Worm (Caenorhabditis elegans) whole organism, L2 larva: ENCODE measurements around the gene T24E12.2.
A peak's percentile ranks its signal among the peaks of the same experiment; 100 is the strongest.

ENCODE experiments used
- C34F6.9 ChIP-seq: fragments of 150-350 bp; optimal IDR thresholded peaks from 2 replicates; lab custom pipeline; 2014; ENCODE audit warnings: missing biosample characterization, missing genetic modification characterization
- F13H6.1 ChIP-seq: sonication (generic microtip); optimal IDR thresholded peaks from 2 replicates; lab custom pipeline; 2016; ENCODE audit warnings: missing genetic modification characterization, missing compliant biosample characterization
- R02D3.7 ChIP-seq: fragments of 150-350 bp; optimal IDR thresholded peaks from 2 replicates; lab custom pipeline; 2014; ENCODE audit warnings: missing biosample characterization, missing genetic modification characterization
- Y55F3AM.14 ChIP-seq: fragments of 200-800 bp; sonication (Bioruptor generic); optimal IDR thresholded peaks from 2 replicates; lab custom pipeline; 2018; ENCODE audit warnings: mild to moderate bottlenecking, missing genetic modification characterization, missing compliant biosample characterization
- ZK546.5 ChIP-seq: sonication (generic microtip); optimal IDR thresholded peaks from 2 replicates; lab custom pipeline; 2017; ENCODE audit warnings: missing biosample characterization, missing genetic modification characterization
- alr-1 ChIP-seq: fragments of 150-350 bp; optimal IDR thresholded peaks from 2 replicates; lab custom pipeline; 2014; ENCODE audit warnings: missing biosample characterization, missing genetic modification characterization
- blmp-1 ChIP-seq: sonication (generic microtip); optimal IDR thresholded peaks from 2 replicates; lab custom pipeline; 2017; ENCODE audit warnings: missing genetic modification characterization, mild to moderate bottlenecking, missing compliant biosample characterization, antibody characterized with exemption, moderate library complexity; ENCODE audit not compliant: insufficient read depth
- ceh-16 ChIP-seq: fragments of 150-350 bp; optimal IDR thresholded peaks from 2 replicates; lab custom pipeline; 2014; ENCODE audit warnings: missing biosample characterization, missing genetic modification characterization
- ceh-82 ChIP-seq: fragments of 150-350 bp; optimal IDR thresholded peaks from 2 replicates; lab custom pipeline; 2014; ENCODE audit warnings: missing biosample characterization, missing genetic modification characterization
- crh-2 ChIP-seq: sonication (generic microtip); optimal IDR thresholded peaks from 2 replicates; lab custom pipeline; 2017; ENCODE audit warnings: missing biosample characterization, missing genetic modification characterization
- fos-1 ChIP-seq: fragments of 150-350 bp; optimal IDR thresholded peaks from 2 replicates; lab custom pipeline; 2014; ENCODE audit warnings: missing biosample characterization, missing genetic modification characterization
- gmeb-1 ChIP-seq: fragments of 150-350 bp; optimal IDR thresholded peaks from 2 replicates; lab custom pipeline; 2014; ENCODE audit warnings: missing biosample characterization, missing genetic modification characterization
- lin-11 ChIP-seq: fragments of 150-350 bp; sonication (generic microtip); optimal IDR thresholded peaks from 2 replicates; lab custom pipeline; 2014; ENCODE audit warnings: missing biosample characterization, missing genetic modification characterization, inconsistent platforms, mixed read lengths
- lin-13 ChIP-seq: fragments of 150-350 bp; optimal IDR thresholded peaks from 2 replicates; lab custom pipeline; 2014; ENCODE audit warnings: missing biosample characterization, missing genetic modification reagents, missing genetic modification characterization
- lsy-2 ChIP-seq, 2 experiments: fragments of 150-350 bp in 1 of 2; sonication (generic microtip) in 1 of 2; optimal IDR thresholded peaks; 2 replicates each; lab custom pipeline; 2014 to 2017; ENCODE audit warnings: missing biosample characterization in 2 of 2, missing genetic modification characterization in 2 of 2
- mab-5 ChIP-seq: fragments of 150-350 bp; optimal IDR thresholded peaks from 2 replicates; lab custom pipeline; 2014; ENCODE audit warnings: missing biosample characterization, missing genetic modification characterization
- mbf-1 ChIP-seq: sonication (generic microtip); optimal IDR thresholded peaks from 2 replicates; lab custom pipeline; 2017; ENCODE audit warnings: missing biosample characterization, missing genetic modification characterization
- mdl-1 ChIP-seq, 2 experiments: fragments of 150-350 bp in 1 of 2; sonication (generic microtip) in 1 of 2; optimal IDR thresholded peaks; 2 replicates each; lab custom pipeline; 2017; ENCODE audit warnings: missing biosample characterization in 2 of 2, missing genetic modification characterization in 2 of 2
- nhr-12 ChIP-seq: fragments of 150-350 bp; optimal IDR thresholded peaks from 2 replicates; lab custom pipeline; 2014; ENCODE audit warnings: missing biosample characterization, missing genetic modification characterization
- nhr-129 ChIP-seq: fragments of 150-350 bp; optimal IDR thresholded peaks from 2 replicates; lab custom pipeline; 2014; ENCODE audit warnings: missing biosample characterization, missing genetic modification characterization
- nhr-21 ChIP-seq: fragments of 150-350 bp; optimal IDR thresholded peaks from 2 replicates; lab custom pipeline; 2014; ENCODE audit warnings: missing biosample characterization, missing genetic modification characterization
- nhr-237 ChIP-seq: fragments of 150-350 bp; optimal IDR thresholded peaks from 2 replicates; lab custom pipeline; 2014; ENCODE audit warnings: missing biosample characterization, missing genetic modification characterization
- nhr-25 ChIP-seq: fragments of 150-350 bp; sonication (generic microtip); optimal IDR thresholded peaks from 3 replicates; lab custom pipeline; 2014; ENCODE audit warnings: missing biosample characterization, missing genetic modification characterization
- nhr-6 ChIP-seq: fragments of 150-350 bp; optimal IDR thresholded peaks from 2 replicates; lab custom pipeline; 2014; ENCODE audit warnings: missing biosample characterization, missing genetic modification characterization
- skn-1 ChIP-seq: sonication (generic microtip); optimal IDR thresholded peaks from 2 replicates; lab custom pipeline; 2017; ENCODE audit warnings: missing biosample characterization, missing genetic modification characterization
- sma-3 ChIP-seq: sonication (generic microtip); optimal IDR thresholded peaks from 2 replicates; lab custom pipeline; 2016; ENCODE audit warnings: missing genetic modification reagents, missing genetic modification characterization, missing compliant biosample characterization
- sma-9 ChIP-seq, 2 experiments: fragments of 150-350 bp in 1 of 2; sonication (generic microtip) in 1 of 2; optimal IDR thresholded peaks; 2 replicates each; lab custom pipeline; 2014 to 2016; ENCODE audit warnings: missing genetic modification characterization in 2 of 2, mild to moderate bottlenecking in 1 of 2, missing biosample characterization in 1 of 2, missing compliant biosample characterization in 1 of 2, missing genetic modification reagents in 1 of 2, moderate library complexity in 1 of 2
- snpc-4 ChIP-seq: fragments of 150-350 bp; optimal IDR thresholded peaks from 2 replicates; lab custom pipeline; 2014; ENCODE audit warnings: missing biosample characterization, missing genetic modification characterization
- unc-55 ChIP-seq: fragments of 150-350 bp; sonication (generic microtip); optimal IDR thresholded peaks from 3 replicates; lab custom pipeline; 2014; ENCODE audit warnings: missing biosample characterization, missing genetic modification reagents, missing genetic modification characterization
- ztf-1 ChIP-seq: fragments of 200-800 bp; sonication (Bioruptor generic); conservative IDR thresholded peaks from 2 replicates; pipeline ENCODE4 v1.3.6; 2022; ENCODE audit warnings: missing genetic modification characterization, missing compliant biosample characterization
- ztf-11 ChIP-seq: sonication (generic microtip); optimal IDR thresholded peaks from 2 replicates; lab custom pipeline; 2017; ENCODE audit warnings: missing biosample characterization, missing genetic modification characterization
- ztf-4 ChIP-seq: fragments of 150-350 bp; optimal IDR thresholded peaks from 2 replicates; lab custom pipeline; 2014; ENCODE audit warnings: missing biosample characterization, missing genetic modification characterization

Gene T24E12.2

ce11 chrII:3811816-3812332 lies 29.1 kb downstream of the T24E12.2 start, which contains the start of gene lido-15:
Gene lido-15 (plus strand): TSS chrII:3812282.
- TF ChIP-seq ztf-1 (no peak), F13H6.1 (tag; lab: Kevin White, UChicago) (no peak), C34F6.9 (peak; percentile 11), sma-3 (GFP tag; lab: Kevin White, UChicago) (no peak)

ce11 chrII:3815445-3816208 lies 32.9 kb downstream of the T24E12.2 start:
- no peak for TF ChIP-seq ceh-82 (tag; lab: Kevin White, UChicago)
- peak; percentile 28 for TF ChIP-seq unc-55 (GFP tag; lab: Kevin White, UChicago)
- TF ChIP-seq Y55F3AM.14 (GFP tag; lab: Kevin White, UChicago), result no peak
- peak; percentile 93 for TF ChIP-seq fos-1 (tag; lab: Kevin White, UChicago)
- TF ChIP-seq gmeb-1, result peak; percentile 9
- TF ChIP-seq crh-2 (tag; lab: Kevin White, UChicago), result no peak
- TF ChIP-seq nhr-237 (tag; lab: Kevin White, UChicago), result no peak
- peak in 1 of 2 experiments; percentile 19 for TF ChIP-seq lsy-2 (tag; optimal IDR thresholded peaks at IDR 0.05; lab: Kevin White, UChicago)
- TF ChIP-seq mdl-1 (tag; optimal IDR thresholded peaks at IDR 0.05; lab: Kevin White, UChicago), result no peak
- TF ChIP-seq mbf-1 (tag; lab: Kevin White, UChicago), result no peak

- TF ChIP-seq nhr-129 (tag; lab: Kevin White, UChicago) (peak; percentile 5), lsy-2 (tag; optimal IDR thresholded peaks at IDR 0.05; lab: Kevin White, UChicago) (peak in 1 of 2 experiments; percentile 42)
Observed at ce11 chrII:3816251-3816849, 33.6 kb downstream of the T24E12.2 start, which contains the start of gene fbxa-24. Gene fbxa-24 (plus strand): TSS chrII:3816526.

ce11 chrII:3821248-3821647 lies 38.5 kb downstream of the T24E12.2 start, which contains the start of gene F54D10.7:
Gene F54D10.7 (minus strand): TSS chrII:3821296.
- TF ChIP-seq nhr-129 (tag; lab: Kevin White, UChicago), result no peak
- TF ChIP-seq lin-11 (tag; lab: Kevin White, UChicago), result no peak
- TF ChIP-seq fos-1 (tag; lab: Kevin White, UChicago), result no peak
- no peak for TF ChIP-seq gmeb-1
- no peak for TF ChIP-seq skn-1
- no peak for TF ChIP-seq nhr-6
- TF ChIP-seq R02D3.7 (tag; lab: Kevin White, UChicago), result no peak
- no peak for TF ChIP-seq ceh-82 (tag; lab: Kevin White, UChicago)
- TF ChIP-seq mab-5 (tag; lab: Kevin White, UChicago), result no peak
- no peak for TF ChIP-seq ztf-1
- TF ChIP-seq lsy-2 (tag; optimal IDR thresholded peaks at IDR 0.05; lab: Kevin White, UChicago), result no peak
- no peak for TF ChIP-seq nhr-25 (tag; lab: Kevin White, UChicago)

ce11 chrII:3823855-3824254 lies 41.1 kb downstream of the T24E12.2 start, which contains the start of gene skr-15:
Gene skr-15 (plus strand): TSS chrII:3824155.
- TF ChIP-seq mbf-1 (tag; lab: Kevin White, UChicago) (no peak), ceh-16 (tag; lab: Kevin White, UChicago) (no peak), fos-1 (tag; lab: Kevin White, UChicago) (no peak), blmp-1 (no peak), nhr-12 (no peak), F13H6.1 (tag; lab: Kevin White, UChicago) (no peak), nhr-25 (tag; lab: Kevin White, UChicago) (no peak), nhr-21 (tag; lab: Kevin White, UChicago) (no peak), ztf-11 (tag; lab: Kevin White, UChicago) (no peak), ceh-82 (tag; lab: Kevin White, UChicago) (no peak), lin-11 (tag; lab: Kevin White, UChicago) (no peak), ZK546.5 (tag; lab: Kevin White, UChicago) (no peak), lin-13 (GFP tag; lab: Kevin White, UChicago) (no peak), sma-9 (GFP tag; optimal IDR thresholded peaks at IDR 0.05; lab: Kevin White, UChicago) (no peak), sma-9 (tag; optimal IDR thresholded peaks at IDR 0.05; lab: Kevin White, UChicago) (no peak), sma-3 (GFP tag; lab: Kevin White, UChicago) (no peak), alr-1 (tag; lab: Kevin White, UChicago) (no peak), ztf-4 (tag; lab: Kevin White, UChicago) (no peak), ztf-1 (no peak), nhr-6 (no peak), snpc-4 (tag; lab: Kevin White, UChicago) (no peak)
